Worm (Caenorhabditis elegans): Measurements from ENCODE around the gene C25F6.6.

- TF ChIP-seq pes-1 (GFP tag; IDR thresholded peaks at IDR 0.05), result no peak
- TF ChIP-seq ama-1 (optimal IDR thresholded peaks at IDR 0.05), result no peak
- no peak for TF ChIP-seq F13C5.2 (tag; optimal IDR thresholded peaks at IDR 0.05)
- no peak for TF ChIP-seq ets-7 (tag; optimal IDR thresholded peaks at IDR 0.05)
- no peak for TF ChIP-seq ceh-13 (GFP tag; optimal IDR thresholded peaks at IDR 0.05)
- TF ChIP-seq ceh-36 (tag; optimal IDR thresholded peaks at IDR 0.05), result no peak
- TF ChIP-seq scrt-1 (GFP tag; IDR thresholded peaks at IDR 0.05), result no peak
Measured at ce11 chrX:5406345-5406744, 44.3 kb downstream of the C25F6.6 start, which contains the start of gene C03F11.4.
